Comparison of ENCODE assay signal across 3 fruit fly cellular contexts in genomic region chr3R:5671795-5672657, dm6.
A peak's percentile ranks its signal among the peaks of the same experiment; 100 is the strongest.
TF ChIP-seq lines count a peak whose summit lies in the region.

No protein-coding gene starts in this region.

- no peak for TF ChIP-seq CTCF in whole organism, embryonic (GFP tag; optimal IDR thresholded peaks at IDR 0.05; lab: Kevin White, UChicago)

TF ChIP-seq in whole organism, embryonic, 481 proteins besides CTCF, POLR2A, EP300 and RAD21 (continues in another document):
- TF ChIP-seq D (optimal IDR thresholded peaks at IDR 0.05; lab: Kevin White, UChicago) (no peak), D (GFP tag; optimal IDR thresholded peaks at IDR 0.05; lab: Kevin White, UChicago) (no peak), CG13894 (tag; optimal IDR thresholded peaks at IDR 0.05; lab: Kevin White, UChicago) (no peak), Rfx (GFP tag; IDR thresholded peaks at IDR 0.05; lab: Robert Waterston, UW) (no peak), B-H2 (GFP tag; optimal IDR thresholded peaks at IDR 0.05; lab: Kevin White, UChicago) (no peak), CG33213 (GFP tag; optimal IDR thresholded peaks at IDR 0.05; lab: Kevin White, UChicago) (no peak), croc (GFP tag; conservative IDR thresholded peaks at IDR 0.05; lab: Robert Waterston, UW) (no peak), exex (tag; optimal IDR thresholded peaks at IDR 0.05; lab: Kevin White, UChicago) (peak; percentile 63), bbx (GFP tag; IDR thresholded peaks at IDR 0.05; lab: Robert Waterston, UW; ENCODE audit: partially characterized antibody) (peak; percentile 27; the same call in 1 of the 2 replicates), MESR4 (GFP tag; optimal IDR thresholded peaks at IDR 0.05; lab: Kevin White, UChicago) (no peak), unpg (GFP tag; optimal IDR thresholded peaks at IDR 0.05; lab: Kevin White, UChicago) (no peak), CG4820 (GFP tag; optimal IDR thresholded peaks at IDR 0.05; lab: Kevin White, UChicago) (no peak), gt (GFP tag; IDR thresholded peaks at IDR 0.05; lab: Robert Waterston, UW) (no peak), CG4282 (GFP tag; optimal IDR thresholded peaks at IDR 0.05; lab: Kevin White, UChicago) (no peak), hbn (GFP tag; IDR thresholded peaks at IDR 0.05; lab: Robert Waterston, UW; ENCODE audit: partially characterized antibody) (0 out of 2 replicates have a peak, but pooled peaks have one; percentile 24), CG12391 (tag; optimal IDR thresholded peaks at IDR 0.05; lab: Kevin White, UChicago) (no peak), Aef1 (GFP tag; IDR thresholded peaks at IDR 0.05; lab: Robert Waterston, UW) (no peak), ci (GFP tag; IDR thresholded peaks at IDR 0.05; lab: Robert Waterston, UW) (no peak), zf30C (GFP tag; optimal IDR thresholded peaks at IDR 0.05; lab: Kevin White, UChicago) (no peak), Sry-β (GFP tag; optimal IDR thresholded peaks at IDR 0.05; lab: Kevin White, UChicago) (peak; percentile 92), Drgx (GFP tag; IDR thresholded peaks at IDR 0.05; lab: Robert Waterston, UW) (no peak), CG4404 (GFP tag; IDR thresholded peaks at IDR 0.05; lab: Robert Waterston, UW) (no peak), hkb (optimal IDR thresholded peaks at IDR 0.05; lab: Kevin White, UChicago) (no peak), hkb (GFP tag; IDR thresholded peaks at IDR 0.05; lab: Robert Waterston, UW) (no peak), hb (GFP tag; IDR thresholded peaks at IDR 0.05; lab: Robert Waterston, UW; ENCODE audit: partially characterized antibody) (no peak), CG13296 (GFP tag; optimal IDR thresholded peaks at IDR 0.05; lab: Kevin White, UChicago) (no peak), CG15479 (GFP tag; optimal IDR thresholded peaks at IDR 0.05; lab: Kevin White, UChicago) (peak; percentile 90), zen (tag; optimal IDR thresholded peaks at IDR 0.05; lab: Kevin White, UChicago) (peak; percentile 76), CG12942 (GFP tag; optimal IDR thresholded peaks at IDR 0.05; lab: Kevin White, UChicago) (no peak), lab (GFP tag; optimal IDR thresholded peaks at IDR 0.05; lab: Kevin White, UChicago) (peak; percentile 2), NC2α (GFP tag; optimal IDR thresholded peaks at IDR 0.05; lab: Kevin White, UChicago) (no peak)

TF ChIP-seq in whole organism, prepupa, 60 proteins besides CTCF, POLR2A, EP300 and RAD21:
- TF ChIP-seq vri (GFP tag; optimal IDR thresholded peaks at IDR 0.05; lab: Kevin White, UChicago) (peak; percentile 55), Ets96B (tag; optimal IDR thresholded peaks at IDR 0.05; lab: Kevin White, UChicago) (no peak), Hr38 (GFP tag; optimal IDR thresholded peaks at IDR 0.05; lab: Kevin White, UChicago) (no peak), dsx (GFP tag; optimal IDR thresholded peaks at IDR 0.05; lab: Kevin White, UChicago; ENCODE audit: poor library complexity, severe bottlenecking) (no peak), CG6854 (GFP tag; optimal IDR thresholded peaks at IDR 0.05; lab: Kevin White, UChicago) (no peak), CG34406 (GFP tag; optimal IDR thresholded peaks at IDR 0.05; lab: Kevin White, UChicago) (no peak), CG6276 (GFP tag; optimal IDR thresholded peaks at IDR 0.05; lab: Kevin White, UChicago) (no peak), svp (GFP tag; lab: Kevin White, UChicago) (peak; percentile 69), CG11294 (GFP tag; IDR thresholded peaks at IDR 0.05; lab: Robert Waterston, UW) (no peak), CG8319 (GFP tag; optimal IDR thresholded peaks at IDR 0.05; lab: Kevin White, UChicago) (no peak)

TF ChIP-seq in whole organism, wandering third instar larva, 38 proteins besides CTCF, POLR2A, EP300 and RAD21:
- TF ChIP-seq brk (GFP tag; optimal IDR thresholded peaks at IDR 0.05; lab: Kevin White, UChicago) (no peak), Sp1 (GFP tag; optimal IDR thresholded peaks at IDR 0.05; lab: Kevin White, UChicago) (no peak), Dfd (GFP tag; optimal IDR thresholded peaks at IDR 0.05; lab: Kevin White, UChicago) (no peak), pan (optimal IDR thresholded peaks at IDR 0.05; lab: Kevin White, UChicago) (no peak), CG32264 (GFP tag; optimal IDR thresholded peaks at IDR 0.05; lab: Kevin White, UChicago) (no peak), dl (GFP tag; optimal IDR thresholded peaks at IDR 0.05; lab: Kevin White, UChicago; ENCODE audit: insufficient read depth in 1 of 2, partially characterized antibody in 2 of 2) (peak; percentile 42 to 56), jim (GFP tag; optimal IDR thresholded peaks at IDR 0.05; lab: Kevin White, UChicago) (no peak), ey (GFP tag; optimal IDR thresholded peaks at IDR 0.05; lab: Kevin White, UChicago) (no peak), psq (GFP tag; optimal IDR thresholded peaks at IDR 0.05; lab: Kevin White, UChicago) (no peak), OdsH (GFP tag; optimal IDR thresholded peaks at IDR 0.05; lab: Kevin White, UChicago) (no peak), fru (GFP tag; optimal IDR thresholded peaks at IDR 0.05; lab: Kevin White, UChicago) (no peak), Dif (GFP tag; optimal IDR thresholded peaks at IDR 0.05; lab: Kevin White, UChicago; ENCODE audit: partially characterized antibody) (peak; percentile 76), Myc (optimal IDR thresholded peaks at IDR 0.05; lab: Kevin White, UChicago) (peak; percentile 79), Rel (GFP tag; optimal IDR thresholded peaks at IDR 0.05; lab: Kevin White, UChicago) (no peak), Rel (tag; optimal IDR thresholded peaks at IDR 0.05; lab: Kevin White, UChicago) (peak; percentile 46)
